Worm (Caenorhabditis elegans) whole organism, L2 larva: Measurements from ENCODE around the gene ZK632.12.
A peak's percentile ranks its signal among the peaks of the same experiment; 100 is the strongest.

ENCODE experiments used
- C34F6.9 ChIP-seq: fragments of 150-350 bp; optimal IDR thresholded peaks from 2 replicates; lab custom pipeline; 2014; ENCODE audit warnings: missing biosample characterization, missing genetic modification characterization
- F13H6.1 ChIP-seq: sonication (generic microtip); optimal IDR thresholded peaks from 2 replicates; lab custom pipeline; 2016; ENCODE audit warnings: missing genetic modification characterization, missing compliant biosample characterization
- aly-2 ChIP-seq: fragments of 150-350 bp; optimal IDR thresholded peaks from 2 replicates; lab custom pipeline; 2014; ENCODE audit warnings: missing biosample characterization, missing genetic modification characterization
- blmp-1 ChIP-seq: sonication (generic microtip); optimal IDR thresholded peaks from 2 replicates; lab custom pipeline; 2017; ENCODE audit warnings: missing genetic modification characterization, mild to moderate bottlenecking, missing compliant biosample characterization, antibody characterized with exemption, moderate library complexity; ENCODE audit not compliant: insufficient read depth
- crh-2 ChIP-seq: sonication (generic microtip); optimal IDR thresholded peaks from 2 replicates; lab custom pipeline; 2017; ENCODE audit warnings: missing biosample characterization, missing genetic modification characterization
- egl-27 ChIP-seq: sonication (generic microtip); optimal IDR thresholded peaks from 3 replicates; lab custom pipeline; 2017; ENCODE audit warnings: missing biosample characterization, missing genetic modification reagents, missing genetic modification characterization
- elt-1 ChIP-seq: fragments of 150-350 bp; optimal IDR thresholded peaks from 2 replicates; lab custom pipeline; 2014; ENCODE audit warnings: missing biosample characterization, missing genetic modification characterization
- elt-3 ChIP-seq: sonication (generic microtip); optimal IDR thresholded peaks from 2 replicates; lab custom pipeline; 2017; ENCODE audit warnings: missing biosample characterization, missing genetic modification characterization
- fos-1 ChIP-seq: fragments of 150-350 bp; optimal IDR thresholded peaks from 2 replicates; lab custom pipeline; 2014; ENCODE audit warnings: missing biosample characterization, missing genetic modification characterization
- gmeb-1 ChIP-seq: fragments of 150-350 bp; optimal IDR thresholded peaks from 2 replicates; lab custom pipeline; 2014; ENCODE audit warnings: missing biosample characterization, missing genetic modification characterization
- lin-13 ChIP-seq: fragments of 150-350 bp; optimal IDR thresholded peaks from 2 replicates; lab custom pipeline; 2014; ENCODE audit warnings: missing biosample characterization, missing genetic modification reagents, missing genetic modification characterization
- lin-39 ChIP-seq: fragments of 150-350 bp; optimal IDR thresholded peaks from 2 replicates; lab custom pipeline; 2014; ENCODE audit warnings: missing biosample characterization, missing genetic modification reagents, missing genetic modification characterization
- lsy-2 ChIP-seq, 2 experiments: fragments of 150-350 bp in 1 of 2; sonication (generic microtip) in 1 of 2; optimal IDR thresholded peaks; 2 replicates each; lab custom pipeline; 2014 to 2017; ENCODE audit warnings: missing biosample characterization in 2 of 2, missing genetic modification characterization in 2 of 2
- mab-5 ChIP-seq: fragments of 150-350 bp; optimal IDR thresholded peaks from 2 replicates; lab custom pipeline; 2014; ENCODE audit warnings: missing biosample characterization, missing genetic modification characterization
- mbf-1 ChIP-seq: sonication (generic microtip); optimal IDR thresholded peaks from 2 replicates; lab custom pipeline; 2017; ENCODE audit warnings: missing biosample characterization, missing genetic modification characterization
- nhr-10 ChIP-seq: sonication (generic microtip); optimal IDR thresholded peaks from 2 replicates; lab custom pipeline; 2017; ENCODE audit warnings: missing biosample characterization, missing genetic modification characterization
- nhr-11 ChIP-seq: fragments of 150-350 bp; optimal IDR thresholded peaks from 2 replicates; lab custom pipeline; 2014; ENCODE audit warnings: missing biosample characterization, missing genetic modification characterization
- nhr-129 ChIP-seq: fragments of 150-350 bp; optimal IDR thresholded peaks from 2 replicates; lab custom pipeline; 2014; ENCODE audit warnings: missing biosample characterization, missing genetic modification characterization
- nhr-21 ChIP-seq: fragments of 150-350 bp; optimal IDR thresholded peaks from 2 replicates; lab custom pipeline; 2014; ENCODE audit warnings: missing biosample characterization, missing genetic modification characterization
- nhr-23 ChIP-seq: fragments of 150-350 bp; optimal IDR thresholded peaks from 2 replicates; lab custom pipeline; 2014; ENCODE audit warnings: missing biosample characterization, missing genetic modification reagents, missing genetic modification characterization
- nhr-237 ChIP-seq: fragments of 150-350 bp; optimal IDR thresholded peaks from 2 replicates; lab custom pipeline; 2014; ENCODE audit warnings: missing biosample characterization, missing genetic modification characterization
- nhr-25 ChIP-seq: fragments of 150-350 bp; sonication (generic microtip); optimal IDR thresholded peaks from 3 replicates; lab custom pipeline; 2014; ENCODE audit warnings: missing biosample characterization, missing genetic modification characterization
- nhr-6 ChIP-seq: fragments of 150-350 bp; optimal IDR thresholded peaks from 2 replicates; lab custom pipeline; 2014; ENCODE audit warnings: missing biosample characterization, missing genetic modification characterization
- nhr-77 ChIP-seq: fragments of 150-350 bp; optimal IDR thresholded peaks from 2 replicates; lab custom pipeline; 2014; ENCODE audit warnings: missing biosample characterization, missing genetic modification characterization
- peb-1 ChIP-seq: fragments of 150-350 bp; optimal IDR thresholded peaks from 2 replicates; lab custom pipeline; 2014; ENCODE audit warnings: missing biosample characterization, missing genetic modification characterization
- sem-4 ChIP-seq: fragments of 150-350 bp; optimal IDR thresholded peaks from 2 replicates; lab custom pipeline; 2014; ENCODE audit warnings: missing biosample characterization, missing genetic modification reagents, missing genetic modification characterization
- skn-1 ChIP-seq: sonication (generic microtip); optimal IDR thresholded peaks from 2 replicates; lab custom pipeline; 2017; ENCODE audit warnings: missing biosample characterization, missing genetic modification characterization
- sma-3 ChIP-seq: sonication (generic microtip); optimal IDR thresholded peaks from 2 replicates; lab custom pipeline; 2016; ENCODE audit warnings: missing genetic modification reagents, missing genetic modification characterization, missing compliant biosample characterization
- sma-9 ChIP-seq, 2 experiments: fragments of 150-350 bp in 1 of 2; sonication (generic microtip) in 1 of 2; optimal IDR thresholded peaks; 2 replicates each; lab custom pipeline; 2014 to 2016; ENCODE audit warnings: missing genetic modification characterization in 2 of 2, mild to moderate bottlenecking in 1 of 2, missing biosample characterization in 1 of 2, missing compliant biosample characterization in 1 of 2, missing genetic modification reagents in 1 of 2, moderate library complexity in 1 of 2
- snpc-4 ChIP-seq: fragments of 150-350 bp; optimal IDR thresholded peaks from 2 replicates; lab custom pipeline; 2014; ENCODE audit warnings: missing biosample characterization, missing genetic modification characterization
- unc-39 ChIP-seq: fragments of 150-350 bp; optimal IDR thresholded peaks from 2 replicates; lab custom pipeline; 2014; ENCODE audit warnings: missing biosample characterization, missing genetic modification characterization
- unc-55 ChIP-seq: fragments of 150-350 bp; sonication (generic microtip); optimal IDR thresholded peaks from 3 replicates; lab custom pipeline; 2014; ENCODE audit warnings: missing biosample characterization, missing genetic modification reagents, missing genetic modification characterization
- unc-62 ChIP-seq: fragments of 150-350 bp; optimal IDR thresholded peaks from 2 replicates; lab custom pipeline; 2014; ENCODE audit warnings: missing biosample characterization, missing genetic modification reagents, missing genetic modification characterization
- ztf-1 ChIP-seq: fragments of 200-800 bp; sonication (Bioruptor generic); conservative IDR thresholded peaks from 2 replicates; pipeline ENCODE4 v1.3.6; 2022; ENCODE audit warnings: missing genetic modification characterization, missing compliant biosample characterization
- ztf-11 ChIP-seq: sonication (generic microtip); optimal IDR thresholded peaks from 2 replicates; lab custom pipeline; 2017; ENCODE audit warnings: missing biosample characterization, missing genetic modification characterization
- ztf-4 ChIP-seq: fragments of 150-350 bp; optimal IDR thresholded peaks from 2 replicates; lab custom pipeline; 2014; ENCODE audit warnings: missing biosample characterization, missing genetic modification characterization

The ZK632.12 gene

ce11 chrIII:9848083-9848482, 17.5 kb downstream of the ZK632.12 start, which contains the start of gene mrpl-36 (continued):
- TF ChIP-seq ztf-1 (GFP tag; lab: Robert Waterston, UW): no peak
- TF ChIP-seq mab-5: no peak
- TF ChIP-seq F13H6.1 (tag; lab: Kevin White, UChicago): no peak
- TF ChIP-seq gmeb-1 (tag; lab: Kevin White, UChicago): no peak

ce11 chrIII:9848603-9849002, 18.0 kb downstream of the ZK632.12 start:
- TF ChIP-seq snpc-4 (tag; lab: Kevin White, UChicago) (no peak), crh-2 (tag; lab: Kevin White, UChicago) (no peak), egl-27 (tag; lab: Kevin White, UChicago) (no peak), nhr-21 (tag; lab: Kevin White, UChicago) (no peak), elt-1 (tag; lab: Kevin White, UChicago) (no peak), elt-3 (tag; lab: Kevin White, UChicago) (no peak), nhr-77 (tag; lab: Kevin White, UChicago) (no peak), nhr-23 (no peak), nhr-6 (tag; lab: Kevin White, UChicago) (no peak), nhr-237 (no peak), blmp-1 (tag; lab: Kevin White, UChicago) (no peak), aly-2 (no peak), lin-13 (GFP tag; lab: Kevin White, UChicago) (no peak), nhr-10 (tag; lab: Kevin White, UChicago) (no peak), gmeb-1 (tag; lab: Kevin White, UChicago) (no peak)

- TF ChIP-seq unc-62 (no peak), nhr-23 (no peak), crh-2 (tag; lab: Kevin White, UChicago) (peak; percentile 29), gmeb-1 (tag; lab: Kevin White, UChicago) (peak; percentile 23), unc-39 (tag; lab: Kevin White, UChicago) (no peak), C34F6.9 (tag; lab: Kevin White, UChicago) (no peak), lsy-2 (tag; optimal IDR thresholded peaks at IDR 0.05; lab: Kevin White, UChicago) (no peak), nhr-21 (tag; lab: Kevin White, UChicago) (peak; percentile 41), skn-1 (peak; percentile 74), lin-39 (no peak), peb-1 (tag; lab: Kevin White, UChicago) (no peak), aly-2 (no peak), mbf-1 (tag; lab: Kevin White, UChicago) (no peak), sma-3 (GFP tag; lab: Kevin White, UChicago) (peak; percentile 46), ztf-4 (no peak), nhr-11 (no peak), nhr-10 (tag; lab: Kevin White, UChicago) (no peak), sem-4 (no peak), nhr-77 (tag; lab: Kevin White, UChicago) (no peak), ztf-11 (tag; lab: Kevin White, UChicago) (no peak), sma-9 (GFP tag; optimal IDR thresholded peaks at IDR 0.05; lab: Kevin White, UChicago) (no peak), sma-9 (tag; optimal IDR thresholded peaks at IDR 0.05; lab: Kevin White, UChicago) (no peak), fos-1 (tag; lab: Kevin White, UChicago) (peak; percentile 57), unc-55 (no peak), nhr-129 (tag; lab: Kevin White, UChicago) (peak; percentile 5)
Measured at ce11 chrIII:9849950-9850349, 19.3 kb downstream of the ZK632.12 start.

- TF ChIP-seq fos-1 (tag; lab: Kevin White, UChicago) (peak; percentile 6), sma-9 (GFP tag; optimal IDR thresholded peaks at IDR 0.05; lab: Kevin White, UChicago) (no peak), sma-9 (tag; optimal IDR thresholded peaks at IDR 0.05; lab: Kevin White, UChicago) (no peak), elt-1 (tag; lab: Kevin White, UChicago) (no peak), lin-39 (no peak)
- TF ChIP-seq, all 48 proteins: peak for 1
Measured at ce11 chrIII:9850877-9851276, 20.3 kb downstream of the ZK632.12 start.

- TF ChIP-seq nhr-10 (tag; lab: Kevin White, UChicago): no peak
- peak; percentile 5 for TF ChIP-seq C34F6.9 (tag; lab: Kevin White, UChicago)
- TF ChIP-seq nhr-25: no peak
- TF ChIP-seq nhr-129 (tag; lab: Kevin White, UChicago): peak; percentile 10
Measured at ce11 chrIII:9851547-9851946, 20.9 kb downstream of the ZK632.12 start, which contains the start of gene K11H3.3. K11H3.3 (plus strand) TSS chrIII:9851854.
